Worm (Caenorhabditis elegans) whole organism, late embryonic: ENCODE measurements around the gene K07F5.14.

Source experiments
- C08G9.2 ChIP-seq: sonication (generic microtip); optimal IDR thresholded peaks from 2 replicates; lab custom pipeline; 2016; ENCODE audit warnings: mild to moderate bottlenecking, missing genetic modification characterization, moderate library complexity, missing compliant biosample characterization
- C38D4.7 ChIP-seq: fragments of 200-800 bp; sonication (Bioruptor generic); optimal IDR thresholded peaks from 2 replicates; lab custom pipeline; 2018; ENCODE audit warnings: mild to moderate bottlenecking, missing genetic modification characterization, moderate library complexity, missing compliant biosample characterization
- K09A11.1 ChIP-seq: sonication (generic microtip); optimal IDR thresholded peaks from 2 replicates; lab custom pipeline; 2017; ENCODE audit warnings: antibody characterized with exemption, mild to moderate bottlenecking, missing genetic modification characterization, missing compliant biosample characterization; ENCODE audit not compliant: insufficient read depth
- Y22D7AL.16 ChIP-seq: sonication (generic microtip); optimal IDR thresholded peaks from 2 replicates; lab custom pipeline; 2016; ENCODE audit warnings: missing genetic modification characterization, missing compliant biosample characterization
- ahr-1 ChIP-seq: sonication (generic microtip); optimal IDR thresholded peaks from 2 replicates; lab custom pipeline; 2016; ENCODE audit warnings: missing genetic modification characterization, missing compliant biosample characterization
- ama-1 ChIP-seq: fragments of 150-350 bp; optimal IDR thresholded peaks from 2 replicates; lab custom pipeline; 2014
- ceh-18 ChIP-seq: sonication (generic microtip); optimal IDR thresholded peaks from 2 replicates; lab custom pipeline; 2016; ENCODE audit warnings: missing genetic modification characterization, missing compliant biosample characterization
- ceh-2 ChIP-seq: sonication (generic microtip); optimal IDR thresholded peaks from 2 replicates; lab custom pipeline; 2016; ENCODE audit warnings: missing genotype, missing genetic modification characterization, missing compliant biosample characterization
- ceh-30 ChIP-seq: fragments of 150-350 bp; optimal IDR thresholded peaks from 2 replicates; lab custom pipeline; 2014; ENCODE audit warnings: missing biosample characterization, missing genetic modification characterization
- ceh-6 ChIP-seq: fragments of 200-800 bp; sonication (Bioruptor generic); optimal IDR thresholded peaks from 2 replicates; lab custom pipeline; 2018; ENCODE audit warnings: mild to moderate bottlenecking, missing genetic modification characterization, missing compliant biosample characterization
- che-1 ChIP-seq: sonication (generic microtip); optimal IDR thresholded peaks from 2 replicates; lab custom pipeline; 2016; ENCODE audit warnings: mild to moderate bottlenecking, missing genetic modification characterization, missing compliant biosample characterization
- elt-2 ChIP-seq: sonication (generic microtip); optimal IDR thresholded peaks from 2 replicates; lab custom pipeline; 2016; ENCODE audit warnings: missing genetic modification reagents, missing genetic modification characterization, missing compliant biosample characterization
- eyg-1 ChIP-seq: sonication (generic microtip); optimal IDR thresholded peaks from 2 replicates; lab custom pipeline; 2016; ENCODE audit warnings: missing genotype, missing genetic modification characterization, missing compliant biosample characterization
- hlh-13 ChIP-seq: fragments of 200-800 bp; sonication (Bioruptor generic); optimal IDR thresholded peaks from 2 replicates; lab custom pipeline; 2018; ENCODE audit warnings: mild to moderate bottlenecking, missing genetic modification characterization, missing compliant biosample characterization
- hlh-30 ChIP-seq: sonication (generic microtip); optimal IDR thresholded peaks from 2 replicates; lab custom pipeline; 2017; ENCODE audit warnings: antibody characterized with exemption, missing genetic modification characterization, missing compliant biosample characterization; ENCODE audit not compliant: insufficient read depth
- hlh-6 ChIP-seq: sonication (generic microtip); optimal IDR thresholded peaks from 2 replicates; lab custom pipeline; 2016; ENCODE audit warnings: missing genotype, missing genetic modification characterization, missing compliant biosample characterization
- hlh-8 ChIP-seq: sonication (generic microtip); optimal IDR thresholded peaks from 2 replicates; lab custom pipeline; 2016; ENCODE audit warnings: missing genotype, missing genetic modification characterization, missing compliant biosample characterization
- lim-6 ChIP-seq: sonication (generic microtip); optimal IDR thresholded peaks from 2 replicates; lab custom pipeline; 2016; ENCODE audit warnings: missing genetic modification characterization, missing compliant biosample characterization
- mec-3 ChIP-seq: sonication (generic microtip); optimal IDR thresholded peaks from 2 replicates; lab custom pipeline; 2016; ENCODE audit warnings: borderline replicate concordance, missing genetic modification characterization, missing compliant biosample characterization
- nhr-11 ChIP-seq: fragments of 150-350 bp; optimal IDR thresholded peaks from 2 replicates; lab custom pipeline; 2014; ENCODE audit warnings: missing biosample characterization, missing genetic modification characterization
- nhr-232 ChIP-seq: sonication (generic microtip); optimal IDR thresholded peaks from 2 replicates; lab custom pipeline; 2016; ENCODE audit warnings: missing genetic modification characterization, missing compliant biosample characterization
- npax-4 ChIP-seq: sonication (generic microtip); optimal IDR thresholded peaks from 2 replicates; lab custom pipeline; 2016; ENCODE audit warnings: missing genetic modification characterization, missing compliant biosample characterization
- odd-2 ChIP-seq: sonication (generic microtip); optimal IDR thresholded peaks from 2 replicates; lab custom pipeline; 2017; ENCODE audit warnings: antibody characterized with exemption, mild to moderate bottlenecking, missing genetic modification characterization, missing compliant biosample characterization
- pag-3 ChIP-seq: sonication (generic microtip); optimal IDR thresholded peaks from 2 replicates; lab custom pipeline; 2016; ENCODE audit warnings: missing compliant biosample characterization, missing genetic modification characterization, borderline replicate concordance
- pha-2 ChIP-seq: sonication (generic microtip); optimal IDR thresholded peaks from 2 replicates; lab custom pipeline; 2017; ENCODE audit warnings: mild to moderate bottlenecking, missing genetic modification characterization, missing compliant biosample characterization
- pha-4 ChIP-seq: fragments of 150-350 bp; optimal IDR thresholded peaks from 2 replicates; lab custom pipeline; 2018; ENCODE audit warnings: missing biosample characterization, missing genetic modification reagents, missing genetic modification characterization
- pqm-1 ChIP-seq: sonication (generic microtip); optimal IDR thresholded peaks from 2 replicates; lab custom pipeline; 2016; ENCODE audit warnings: missing genetic modification characterization, missing compliant biosample characterization
- pros-1 ChIP-seq: fragments of 150-350 bp; optimal IDR thresholded peaks from 2 replicates; lab custom pipeline; 2014; ENCODE audit warnings: missing biosample characterization, missing genetic modification reagents, missing genetic modification characterization
- rnt-1 ChIP-seq: sonication (generic microtip); optimal IDR thresholded peaks from 2 replicates; lab custom pipeline; 2016; ENCODE audit warnings: missing genetic modification characterization, missing compliant biosample characterization
- sox-4 ChIP-seq: sonication (generic microtip); optimal IDR thresholded peaks from 2 replicates; lab custom pipeline; 2017; ENCODE audit warnings: mild to moderate bottlenecking, missing genetic modification characterization, inconsistent platforms, missing compliant biosample characterization
- ttx-3 ChIP-seq: sonication (generic microtip); optimal IDR thresholded peaks from 2 replicates; lab custom pipeline; 2016; ENCODE audit warnings: missing genetic modification reagents, missing genetic modification characterization, missing compliant biosample characterization
- unc-86 ChIP-seq: sonication (generic microtip); optimal IDR thresholded peaks from 2 replicates; lab custom pipeline; 2016; ENCODE audit warnings: missing genetic modification characterization, missing compliant biosample characterization
- ztf-16 ChIP-seq: sonication (generic microtip); optimal IDR thresholded peaks from 2 replicates; lab custom pipeline; 2017; ENCODE audit warnings: missing genetic modification characterization, missing compliant biosample characterization

K07F5.14 gene

DNA sequence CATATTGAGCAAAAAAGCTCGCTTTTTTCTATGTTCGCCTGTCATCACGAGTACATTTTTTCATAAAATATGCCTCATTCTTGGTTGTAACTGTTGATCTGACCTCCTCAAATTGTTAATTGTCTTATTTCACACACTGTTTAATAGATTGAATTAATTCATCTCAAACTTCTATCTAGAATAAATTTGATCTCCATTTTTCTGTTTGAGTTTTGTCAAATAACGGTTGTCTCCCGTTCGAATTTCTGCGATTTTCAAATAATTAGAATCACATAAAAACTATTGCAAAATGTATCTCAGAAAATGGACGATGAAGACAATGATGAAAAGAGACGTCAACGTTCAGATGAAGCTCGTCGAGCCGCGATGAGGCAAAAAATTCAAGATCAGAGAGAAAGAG is at the start of gene K07F5.14:
Gene K07F5.14, plus strand, starts transcription at position 301 of the 400 bp plus-strand sequence.
- TF ChIP-seq ttx-3 (tag; lab: Kevin White, UChicago), result no peak
- TF ChIP-seq ceh-18 (tag; lab: Kevin White, UChicago), result no peak
- TF ChIP-seq pros-1 (tag; lab: Kevin White, UChicago), result no peak
- no peak for TF ChIP-seq nhr-11 (tag; lab: Kevin White, UChicago)
- no peak for TF ChIP-seq nhr-232 (tag; lab: Kevin White, UChicago)

DNA sequence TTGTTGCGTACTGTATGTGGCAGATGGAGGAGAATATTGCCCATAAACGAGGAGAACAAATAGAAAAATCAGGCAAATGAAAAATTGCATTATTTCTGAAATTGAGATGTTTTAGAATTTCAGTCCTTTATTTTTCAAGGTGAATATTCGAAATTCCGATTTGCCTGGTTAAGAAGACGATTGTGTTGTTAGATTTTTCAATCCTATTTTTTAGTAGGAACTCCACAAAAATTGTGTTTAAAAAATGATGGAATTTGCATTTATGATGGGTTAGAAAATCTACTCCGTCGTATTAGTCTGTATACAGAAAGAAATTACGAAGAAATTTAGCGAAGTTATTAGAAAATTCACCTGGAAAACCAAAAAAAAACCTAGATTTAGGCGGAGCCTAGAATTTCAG is 46.6 kb upstream of the K07F5.14 start, which contains the start of gene egl-20:
Gene egl-20, minus strand, starts transcription at position 101 of the 400 bp plus-strand sequence.
- TF ChIP-seq Y22D7AL.16 (tag; lab: Kevin White, UChicago), result no peak
- no peak for TF ChIP-seq hlh-13 (GFP tag; lab: Kevin White, UChicago)
- TF ChIP-seq eyg-1 (tag; lab: Kevin White, UChicago), result no peak
- no peak for TF ChIP-seq ceh-30
- TF ChIP-seq ceh-6, result no peak
- no peak for TF ChIP-seq pqm-1 (tag; lab: Kevin White, UChicago)
- TF ChIP-seq unc-86 (tag; lab: Kevin White, UChicago), result no peak

DNA sequence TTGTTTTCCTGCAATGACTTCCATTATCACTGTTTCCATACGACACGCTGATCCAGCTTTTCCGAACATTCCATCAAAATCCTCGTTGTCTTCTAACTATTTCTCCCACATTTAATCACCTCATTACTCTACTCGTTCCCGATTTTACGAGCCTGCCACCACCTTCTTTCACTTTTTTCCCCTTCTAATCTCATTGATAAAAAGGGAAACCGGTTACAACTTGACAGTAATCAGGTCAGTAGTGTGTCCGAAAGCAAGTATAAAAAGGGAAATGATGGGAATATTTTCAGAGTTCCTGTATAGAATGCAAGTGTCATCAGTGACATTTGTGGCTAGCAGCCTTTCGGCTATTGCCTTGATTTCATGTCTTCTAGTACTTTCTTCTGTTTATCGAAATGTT is 40.4 kb upstream of the K07F5.14 start, which contains the start of gene col-123:
Gene col-123, plus strand, starts transcription at position 301 of the 400 bp plus-strand sequence.
- TF ChIP-seq che-1 (tag; lab: Kevin White, UChicago) (no peak), K09A11.1 (tag; lab: Kevin White, UChicago) (no peak), sox-4 (tag; lab: Kevin White, UChicago) (no peak), ahr-1 (tag; lab: Kevin White, UChicago) (no peak), hlh-8 (tag; lab: Kevin White, UChicago) (no peak), C38D4.7 (GFP tag; lab: Kevin White, UChicago) (no peak), hlh-6 (tag; lab: Kevin White, UChicago) (no peak), odd-2 (no peak), hlh-30 (tag; lab: Kevin White, UChicago) (no peak), pha-2 (no peak), ceh-2 (tag; lab: Kevin White, UChicago) (no peak), ttx-3 (tag; lab: Kevin White, UChicago) (no peak), npax-4 (no peak)

DNA sequence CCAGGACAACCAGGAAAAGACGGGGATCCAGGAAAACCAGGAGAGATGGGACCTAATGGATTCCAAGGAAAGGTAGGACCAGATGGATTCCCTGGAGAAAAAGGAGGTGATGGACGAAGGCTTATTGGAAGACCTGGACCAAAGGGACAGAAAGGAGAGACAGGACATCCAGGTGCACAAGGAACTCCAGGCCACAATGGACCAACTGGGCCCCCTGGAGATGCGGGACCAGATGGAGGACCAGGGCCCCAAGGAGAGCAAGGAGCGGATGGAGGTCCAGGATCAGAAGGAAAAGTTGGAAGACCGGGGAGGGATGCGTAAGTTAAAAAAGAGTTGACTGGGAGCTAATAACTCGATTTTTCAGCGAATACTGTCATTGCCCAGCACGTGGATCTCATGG is 39.4 kb upstream of the K07F5.14 start:
- TF ChIP-seq unc-86 (tag; lab: Kevin White, UChicago) (no peak), ztf-16 (tag; lab: Kevin White, UChicago) (no peak), C08G9.2 (tag; lab: Kevin White, UChicago) (peak; percentile 9), pqm-1 (tag; lab: Kevin White, UChicago) (no peak), pha-4 (tag; lab: Kevin White, UChicago) (no peak), lim-6 (tag; lab: Kevin White, UChicago) (no peak)

DNA sequence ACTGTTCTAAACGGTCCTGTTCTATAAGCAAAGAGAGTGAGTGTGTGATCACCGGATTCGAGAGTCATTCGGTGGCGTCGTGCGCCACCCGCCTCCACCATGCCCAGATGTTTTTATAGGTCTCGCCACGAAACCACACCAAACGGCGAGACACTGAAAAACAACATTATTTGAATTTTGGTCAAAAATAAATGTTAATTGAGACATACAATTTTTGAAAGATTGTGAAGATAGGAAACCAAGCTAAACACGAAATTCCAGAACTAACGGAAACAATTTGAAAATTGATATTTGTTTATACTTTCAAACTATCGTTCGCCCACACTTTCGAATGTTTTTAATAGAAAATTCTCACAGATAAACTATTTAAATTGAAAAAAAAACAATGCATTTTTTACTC is 37.5 kb upstream of the K07F5.14 start, which contains the start of gene catp-6:
Gene catp-6, minus strand, starts transcription at position 101 of the 400 bp plus-strand sequence.
- TF ChIP-seq ama-1 (lab: Kevin White, UChicago) (no peak), pag-3 (tag; lab: Kevin White, UChicago) (no peak), ztf-16 (tag; lab: Kevin White, UChicago) (no peak), rnt-1 (tag; lab: Kevin White, UChicago) (no peak), elt-2 (no peak), mec-3 (no peak)
